Worm (Caenorhabditis elegans): ENCODE data around the gene F15D4.4.

Gene F15D4.4

ce11 chrII:13279216-13280123 is 36.5 kb upstream of the F15D4.4 start:
- TF ChIP-seq F57C9.4 (tag; optimal IDR thresholded peaks at IDR 0.05) (no peak), ceh-79 (tag; optimal IDR thresholded peaks at IDR 0.05) (no peak), lin-26 (GFP tag; IDR thresholded peaks at IDR 0.05) (peak; percentile 76; the same call in 1 of the 2 replicates), ccch-3 (GFP tag; optimal IDR thresholded peaks at IDR 0.05) (no peak), tbx-9 (tag; optimal IDR thresholded peaks at IDR 0.05; ENCODE audit: borderline replicate concordance) (no peak), egrh-3 (GFP tag; IDR thresholded peaks at IDR 0.05) (peak; percentile 88), ztf-6 (GFP tag; IDR thresholded peaks at IDR 0.05) (no peak), ceh-100 (GFP tag; IDR thresholded peaks at IDR 0.05) (0 out of 2 replicates have a peak, but pooled peaks have one; percentile 47), B0019.2 (GFP tag; conservative IDR thresholded peaks at IDR 0.05) (no peak), lsy-27 (tag; optimal IDR thresholded peaks at IDR 0.05; ENCODE audit: borderline replicate concordance, insufficient read depth) (no peak), ztf-3 (GFP tag; optimal IDR thresholded peaks at IDR 0.05) (no peak), chd-7 (tag; optimal IDR thresholded peaks at IDR 0.05) (peak; percentile 60), dox-1 (GFP tag; IDR thresholded peaks at IDR 0.05) (peak; percentile 12; the same call in 1 of the 2 replicates), zfh-2 (GFP tag; conservative IDR thresholded peaks at IDR 0.05) (peak; percentile 90), snpc-1.3 (tag; optimal IDR thresholded peaks at IDR 0.05; ENCODE audit: insufficient read depth) (no peak), ztf-28 (GFP tag; IDR thresholded peaks at IDR 0.05) (no peak), cebp-1 (GFP tag; IDR thresholded peaks at IDR 0.05) (peak; percentile 82), cebp-1 (tag; optimal IDR thresholded peaks at IDR 0.05) (peak; percentile 93), ztf-22 (GFP tag; optimal IDR thresholded peaks at IDR 0.05) (no peak), hmg-1.2 (GFP tag; IDR thresholded peaks at IDR 0.05) (0 out of 2 replicates have a peak, but pooled peaks have one; percentile 4), ceh-91 (GFP tag; IDR thresholded peaks at IDR 0.05) (no peak), T26A5.8 (tag; optimal IDR thresholded peaks at IDR 0.05) (no peak), F22D6.2 (tag; optimal IDR thresholded peaks at IDR 0.05) (no peak), unc-62 (GFP tag; optimal IDR thresholded peaks at IDR 0.05) (no peak), ets-4 (GFP tag; optimal IDR thresholded peaks at IDR 0.05) (no peak), akir-1 (GFP tag; optimal IDR thresholded peaks at IDR 0.05) (no peak), C17E4.6 (GFP tag; IDR thresholded peaks at IDR 0.05) (no peak), xnd-1 (tag; optimal IDR thresholded peaks at IDR 0.05) (no peak), athp-1 (tag; optimal IDR thresholded peaks at IDR 0.05) (peak; percentile 26), mcd-1 (GFP tag; IDR thresholded peaks at IDR 0.05) (peak; percentile 28; the same call in 1 of the 2 replicates)

- TF ChIP-seq sea-2 (GFP tag; IDR thresholded peaks at IDR 0.05), result no peak
- peak; percentile 19 for TF ChIP-seq fkh-3 (tag; optimal IDR thresholded peaks at IDR 0.05)
- TF ChIP-seq ztf-28 (GFP tag; IDR thresholded peaks at IDR 0.05), result no peak
- no peak for TF ChIP-seq die-1 (tag; optimal IDR thresholded peaks at IDR 0.05)
- no peak for TF ChIP-seq lin-35 (GFP tag; optimal IDR thresholded peaks at IDR 0.05)
Measured at ce11 chrII:13278716-13279115, 35.8 kb upstream of the F15D4.4 start.

ce11 chrII:13278214-13278613 is 35.3 kb upstream of the F15D4.4 start:
- no peak for TF ChIP-seq ets-4 (GFP tag; optimal IDR thresholded peaks at IDR 0.05)
- TF ChIP-seq ceh-58 (GFP tag; IDR thresholded peaks at IDR 0.05), result no peak
- 0 out of 2 replicates have a peak, but pooled peaks have one; percentile 13 for TF ChIP-seq zfh-2 (GFP tag; conservative IDR thresholded peaks at IDR 0.05)
- TF ChIP-seq aptf-2 (GFP tag; conservative IDR thresholded peaks at IDR 0.05), result 0 out of 2 replicates have a peak, but pooled peaks have one; percentile 17
